Worm (Caenorhabditis elegans) whole organism, late embryonic: Measurements from ENCODE around the gene fip-5.

Source experiments
- K02D7.2 ChIP-seq: sonication (generic microtip); optimal IDR thresholded peaks from 2 replicates; lab custom pipeline; 2017; ENCODE audit warnings: mild to moderate bottlenecking, missing genetic modification characterization, missing compliant biosample characterization
- K09A11.1 ChIP-seq: sonication (generic microtip); optimal IDR thresholded peaks from 2 replicates; lab custom pipeline; 2017; ENCODE audit warnings: antibody characterized with exemption, mild to moderate bottlenecking, missing genetic modification characterization, missing compliant biosample characterization; ENCODE audit not compliant: insufficient read depth
- T23F11.4 ChIP-seq: fragments of 200-800 bp; sonication (Bioruptor generic); optimal IDR thresholded peaks from 2 replicates; lab custom pipeline; 2018; ENCODE audit warnings: mild to moderate bottlenecking, missing genetic modification characterization, missing compliant biosample characterization
- ama-1 ChIP-seq: fragments of 150-350 bp; optimal IDR thresholded peaks from 2 replicates; lab custom pipeline; 2014
- ceh-18 ChIP-seq: sonication (generic microtip); optimal IDR thresholded peaks from 2 replicates; lab custom pipeline; 2016; ENCODE audit warnings: missing genetic modification characterization, missing compliant biosample characterization
- ceh-31 ChIP-seq: sonication (generic microtip); optimal IDR thresholded peaks from 2 replicates; lab custom pipeline; 2016; ENCODE audit warnings: missing genetic modification characterization, missing compliant biosample characterization
- ceh-6 ChIP-seq: fragments of 200-800 bp; sonication (Bioruptor generic); optimal IDR thresholded peaks from 2 replicates; lab custom pipeline; 2018; ENCODE audit warnings: mild to moderate bottlenecking, missing genetic modification characterization, missing compliant biosample characterization
- pqm-1 ChIP-seq: sonication (generic microtip); optimal IDR thresholded peaks from 2 replicates; lab custom pipeline; 2016; ENCODE audit warnings: missing genetic modification characterization, missing compliant biosample characterization
- unc-3 ChIP-seq, 2 experiments: fragments of 200-800 bp in 1 of 2; sonication (Bioruptor generic) in 1 of 2; sonication (generic microtip) in 1 of 2; conservative IDR thresholded peaks in 1 of 2; optimal IDR thresholded peaks in 1 of 2; 2 replicates each; pipeline versions ENCODE4 v1.3.6 to Lab custom; 2016 to 2022; ENCODE audit warnings: missing compliant biosample characterization in 2 of 2, missing genetic modification characterization in 2 of 2, missing genetic modification reagents in 1 of 2

DNA sequence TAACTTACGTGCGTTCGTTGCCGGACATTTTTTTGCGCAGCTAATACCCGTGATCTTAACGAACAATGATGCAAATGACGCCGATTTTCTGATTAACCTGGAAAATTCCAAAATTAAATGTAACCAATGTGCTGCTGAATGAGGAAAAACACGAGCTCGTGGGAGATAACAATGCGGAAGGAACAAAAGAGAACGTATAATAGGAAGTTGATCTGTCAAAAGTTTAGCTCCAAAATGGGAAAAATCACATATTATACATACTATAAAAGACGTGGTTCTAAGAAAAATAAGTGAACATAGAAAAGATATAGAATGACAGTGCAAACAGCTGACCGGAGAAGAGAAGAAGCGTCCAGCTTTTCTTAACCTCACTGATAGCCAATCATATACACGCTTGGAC lies 49.8 kb upstream of the fip-5 start, which contains the start of gene C14H10.2:
- no peak for TF ChIP-seq ceh-31
- no peak for TF ChIP-seq ama-1 (lab: Kevin White, UChicago)
- no peak for TF ChIP-seq ceh-18
- TF ChIP-seq unc-3 (GFP tag; conservative IDR thresholded peaks at IDR 0.05; lab: Robert Waterston, UW): no peak
- TF ChIP-seq unc-3 (tag; optimal IDR thresholded peaks at IDR 0.05; lab: Kevin White, UChicago): no peak
- no peak for TF ChIP-seq K02D7.2 (tag; lab: Kevin White, UChicago)
- TF ChIP-seq T23F11.4 (GFP tag; lab: Kevin White, UChicago): no peak
- TF ChIP-seq K09A11.1 (tag; lab: Kevin White, UChicago): no peak
- no peak for TF ChIP-seq pqm-1 (tag; lab: Kevin White, UChicago)
- no peak for TF ChIP-seq ceh-6 (GFP tag; lab: Kevin White, UChicago)
